Fruit fly (Drosophila melanogaster) whole organism, prepupa: Measurements from ENCODE around the gene Shmt.
"Not testable (repeated sequence)": the region's sequence is repeated elsewhere in the genome, so short reads cannot be mapped to it uniquely, and the experiment has no call there.

Source experiments
- CG16779 ChIP-seq: fragments of 200-800 bp; sonication (Bioruptor generic); optimal IDR thresholded peaks from 3 replicates; lab custom pipeline; 2017; ENCODE audit warnings: missing biosample characterization, mild to moderate bottlenecking, missing genetic modification characterization
- CG4318 ChIP-seq: fragments of 200-800 bp; sonication (Bioruptor generic); optimal IDR thresholded peaks from 3 replicates; lab custom pipeline; 2017; ENCODE audit warnings: missing biosample characterization, mild to moderate bottlenecking, missing genetic modification characterization
- Eip75B ChIP-seq: fragments of 200-800 bp; sonication (Bioruptor generic); optimal IDR thresholded peaks from 3 replicates; lab custom pipeline; 2016; ENCODE audit warnings: missing biosample characterization, missing genetic modification characterization
- dsx ChIP-seq: fragments of 200-800 bp; optimal IDR thresholded peaks from 3 replicates; lab custom pipeline; 2019; ENCODE audit warnings: missing biosample characterization, mild to moderate bottlenecking, missing genetic modification characterization, moderate library complexity; ENCODE audit not compliant: poor library complexity, severe bottlenecking
- lz ChIP-seq: fragments of 200-800 bp; sonication (Bioruptor generic); optimal IDR thresholded peaks from 3 replicates; lab custom pipeline; 2016; ENCODE audit warnings: missing biosample characterization, missing genetic modification characterization

DNA sequence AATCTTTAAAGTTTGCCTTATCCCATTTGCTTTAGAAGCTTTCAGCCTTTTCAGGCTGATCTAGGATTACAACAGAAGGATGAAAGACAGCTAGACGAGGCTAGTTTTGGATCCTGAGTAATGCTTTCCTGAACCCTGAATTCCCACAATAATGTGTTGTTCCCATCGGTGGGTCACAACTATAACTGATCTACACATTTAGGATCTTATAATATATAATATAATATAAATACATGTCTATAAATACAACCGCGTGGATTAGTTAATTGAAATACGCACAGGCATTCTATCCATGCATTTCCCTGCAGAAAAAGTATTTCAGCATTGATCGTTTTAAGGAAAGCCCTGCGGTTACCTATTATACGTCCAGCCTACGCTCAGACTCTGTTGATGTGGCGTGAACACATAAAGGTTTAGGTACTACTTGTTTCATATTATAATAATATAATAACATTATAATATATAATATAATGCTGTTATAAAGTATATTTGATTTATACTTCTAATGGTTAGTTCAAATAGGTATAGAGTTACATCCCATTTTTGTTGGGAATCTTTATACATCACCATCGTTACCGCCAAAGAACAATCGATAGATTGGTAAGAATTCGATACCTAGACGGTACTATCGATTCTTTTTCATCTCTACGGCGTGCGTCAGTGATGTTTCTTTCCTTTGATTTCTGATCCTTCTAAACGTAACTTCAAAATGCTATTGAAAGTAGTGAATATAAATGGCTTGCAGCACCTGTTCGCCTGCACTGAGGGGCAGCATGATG lies 28.6 kb upstream of the Shmt start, which contains the start of gene CG32756:
- not testable (repeated sequence) for TF ChIP-seq Eip75B; CG16779 (tag; lab: Kevin White, UChicago); lz (GFP tag; lab: Kevin White, UChicago); dsx (GFP tag; lab: Kevin White, UChicago); CG4318
